Fruit fly (Drosophila melanogaster) whole organism, embryonic: ENCODE measurements around the gene CG32102.

Experiments
- ATbp ChIP-seq: fragments of 200-800 bp; sonication (Bioruptor generic); optimal IDR thresholded peaks from 2 replicates; lab custom pipeline; 2017; ENCODE audit warnings: missing biosample characterization, mild to moderate bottlenecking, missing genetic modification characterization, missing genetic modification reagents
- Adf1 ChIP-seq: fragments of 200-800 bp; sonication (Bioruptor generic); IDR thresholded peaks from 2 replicates; pipeline ENCODE4 v1.3.6; 2022; ENCODE audit warnings: missing biosample characterization, missing genetic modification characterization
- Blimp-1 ChIP-seq: fragments of 200-800 bp; sonication (Bioruptor generic); optimal IDR thresholded peaks from 3 replicates; lab custom pipeline; 2018; ENCODE audit warnings: missing biosample characterization, missing genetic modification characterization, mild to moderate bottlenecking, moderate library complexity, missing genetic modification reagents
- CG10366 ChIP-seq: fragments of 200-800 bp; sonication (Bioruptor generic); IDR thresholded peaks from 2 replicates; pipeline ENCODE4 v1.3.6; 2022; ENCODE audit warnings: missing biosample characterization, missing genetic modification characterization
- CG10565 ChIP-seq: fragments of 200-800 bp; sonication (Bioruptor generic); optimal IDR thresholded peaks from 3 replicates; lab custom pipeline; 2016; ENCODE audit warnings: missing biosample characterization, mild to moderate bottlenecking, missing genetic modification characterization
- CG11560 ChIP-seq: fragments of 200-800 bp; sonication (Bioruptor generic); IDR thresholded peaks from 3 replicates; pipeline ENCODE4 v1.3.6; 2022; ENCODE audit warnings: missing biosample characterization, missing genetic modification characterization
- CG12071 ChIP-seq: fragments of 200-800 bp; sonication (Bioruptor generic); optimal IDR thresholded peaks from 3 replicates; lab custom pipeline; 2018; ENCODE audit warnings: missing biosample characterization, mild to moderate bottlenecking, missing genetic modification characterization
- CG13424 ChIP-seq: fragments of 200-800 bp; sonication (Bioruptor generic); optimal IDR thresholded peaks from 2 replicates; lab custom pipeline; 2019; ENCODE audit warnings: missing biosample characterization, mild to moderate bottlenecking, missing genetic modification characterization, moderate library complexity
- CG14667 ChIP-seq: fragments of 200-800 bp; sonication (Bioruptor generic); IDR thresholded peaks from 2 replicates; pipeline ENCODE4 v1.3.6; 2022; ENCODE audit warnings: missing biosample characterization, missing genetic modification characterization
- CG14860 ChIP-seq: fragments of 200-800 bp; sonication (Bioruptor generic); IDR thresholded peaks from 3 replicates; pipeline ENCODE4 v1.3.6; 2022; ENCODE audit warnings: missing biosample characterization, missing genetic modification characterization; ENCODE audit not compliant: partially characterized antibody
- CG15269 ChIP-seq: fragments of 200-800 bp; sonication (Bioruptor generic); optimal IDR thresholded peaks from 2 replicates; lab custom pipeline; 2018; ENCODE audit warnings: missing biosample characterization, mild to moderate bottlenecking, missing genetic modification characterization, moderate library complexity
- CG15696 ChIP-seq: fragments of 200-800 bp; sonication (Bioruptor generic); optimal IDR thresholded peaks from 2 replicates; lab custom pipeline; 2019; ENCODE audit warnings: missing biosample characterization, mild to moderate bottlenecking, missing genetic modification characterization, moderate library complexity
- CG1603 ChIP-seq: fragments of 200-800 bp; sonication (Bioruptor generic); optimal IDR thresholded peaks from 2 replicates; lab custom pipeline; 2019; ENCODE audit warnings: missing biosample characterization, mild to moderate bottlenecking, missing genetic modification characterization, moderate library complexity
- CG16863 ChIP-seq: fragments of 200-800 bp; sonication (Bioruptor generic); optimal IDR thresholded peaks from 3 replicates; lab custom pipeline; 2016; ENCODE audit warnings: missing biosample characterization, missing genetic modification characterization
- CG17802 ChIP-seq: fragments of 200-800 bp; sonication (Bioruptor generic); optimal IDR thresholded peaks from 2 replicates; lab custom pipeline; 2018; ENCODE audit warnings: missing biosample characterization, mild to moderate bottlenecking, missing genetic modification characterization, moderate library complexity
- CG18476 ChIP-seq: fragments of 200-800 bp; sonication (Bioruptor generic); optimal IDR thresholded peaks from 2 replicates; lab custom pipeline; 2016; ENCODE audit warnings: missing biosample characterization, mild to moderate bottlenecking, missing genetic modification characterization
- CG18764 ChIP-seq: fragments of 200-800 bp; sonication (Bioruptor generic); optimal IDR thresholded peaks from 3 replicates; lab custom pipeline; 2016; ENCODE audit warnings: missing biosample characterization, missing genetic modification characterization
- CG2875 ChIP-seq: fragments of 200-800 bp; sonication (Bioruptor generic); optimal IDR thresholded peaks from 2 replicates; lab custom pipeline; 2017; ENCODE audit warnings: missing biosample characterization, mild to moderate bottlenecking, missing genetic modification characterization, missing genetic modification reagents
- CG31365 ChIP-seq: fragments of 200-800 bp; sonication (Bioruptor generic); optimal IDR thresholded peaks from 2 replicates; lab custom pipeline; 2018; ENCODE audit warnings: missing biosample characterization, mild to moderate bottlenecking, missing genetic modification characterization
- CG43689 ChIP-seq: fragments of 200-800 bp; sonication (Bioruptor generic); IDR thresholded peaks from 2 replicates; pipeline ENCODE4 v1.3.6; 2022; ENCODE audit warnings: missing biosample characterization, missing genetic modification characterization
- CG5953 ChIP-seq: fragments of 200-800 bp; sonication (Bioruptor generic); IDR thresholded peaks from 2 replicates; pipeline ENCODE4 v1.3.6; 2022; ENCODE audit warnings: missing biosample characterization, missing genetic modification characterization
- CG9876 ChIP-seq: fragments of 200-800 bp; sonication (Bioruptor generic); optimal IDR thresholded peaks from 2 replicates; lab custom pipeline; 2016; ENCODE audit warnings: missing biosample characterization, missing genetic modification characterization
- CrebB ChIP-seq: fragments of 200-800 bp; sonication (Bioruptor generic); optimal IDR thresholded peaks from 3 replicates; lab custom pipeline; 2018; ENCODE audit warnings: missing biosample characterization, mild to moderate bottlenecking, missing genetic modification characterization
- Dref ChIP-seq: fragments of 200-800 bp; sonication (Bioruptor generic); IDR thresholded peaks from 2 replicates; pipeline ENCODE4 v1.3.6; 2022; ENCODE audit warnings: missing biosample characterization, missing genetic modification characterization
- Ets65A ChIP-seq: fragments of 200-800 bp; sonication (Bioruptor generic); peaks from one replicate; lab custom pipeline; 2016; ENCODE audit warnings: missing biosample characterization, missing genetic modification characterization
- Fer3 ChIP-seq: fragments of 200-800 bp; sonication (Bioruptor generic); optimal IDR thresholded peaks from 2 replicates; lab custom pipeline; 2018; ENCODE audit warnings: missing biosample characterization, mild to moderate bottlenecking, missing genetic modification characterization, moderate library complexity
- HLH3B ChIP-seq: fragments of 200-800 bp; sonication (Bioruptor generic); IDR thresholded peaks from 2 replicates; pipeline ENCODE4 v1.3.6; 2022; ENCODE audit warnings: missing biosample characterization, missing genetic modification characterization
- Rfx ChIP-seq: fragments of 200-800 bp; sonication (Bioruptor generic); IDR thresholded peaks from 2 replicates; pipeline ENCODE4 v1.3.6; 2022; ENCODE audit warnings: missing biosample characterization, missing genetic modification characterization
- Sry-β ChIP-seq: fragments of 200-800 bp; sonication (Bioruptor generic); optimal IDR thresholded peaks from 2 replicates; lab custom pipeline; 2018; ENCODE audit warnings: missing biosample characterization, mild to moderate bottlenecking, missing genetic modification characterization, moderate library complexity
- br ChIP-seq: fragments of >200 bp; optimal IDR thresholded peaks from 2 replicates; lab custom pipeline; 2017
- bsh ChIP-seq, 2 experiments: fragments of 200-800 bp; sonication (Bioruptor generic); optimal IDR thresholded peaks; 2 replicates each; lab custom pipeline; 2017 to 2018; ENCODE audit warnings: mild to moderate bottlenecking in 2 of 2, missing biosample characterization in 2 of 2, missing genetic modification characterization in 2 of 2, moderate library complexity in 1 of 2
- chinmo ChIP-seq: fragments of 200-800 bp; sonication (Bioruptor generic); IDR thresholded peaks from 4 replicates; pipeline ENCODE4 v1.3.6; 2022; ENCODE audit warnings: missing biosample characterization, missing genetic modification characterization; ENCODE audit not compliant: partially characterized antibody
- corto ChIP-seq: fragments of 200-800 bp; sonication (Bioruptor generic); optimal IDR thresholded peaks from 2 replicates; lab custom pipeline; 2016; ENCODE audit warnings: missing biosample characterization, mild to moderate bottlenecking, missing genetic modification characterization, moderate library complexity
- danr ChIP-seq: fragments of 200-800 bp; sonication (Bioruptor generic); IDR thresholded peaks from 2 replicates; pipeline ENCODE4 v1.3.6; 2022; ENCODE audit warnings: missing biosample characterization, missing genetic modification characterization
- ewg ChIP-seq: fragments of 200-800 bp; sonication (Bioruptor generic); optimal IDR thresholded peaks from 3 replicates; lab custom pipeline; 2017; ENCODE audit warnings: mild to moderate bottlenecking, missing biosample characterization, missing genetic modification reagents, missing genetic modification characterization
- fd96Cb ChIP-seq: fragments of 200-800 bp; sonication (Bioruptor generic); optimal IDR thresholded peaks from 2 replicates; lab custom pipeline; 2018; ENCODE audit warnings: missing biosample characterization, mild to moderate bottlenecking, missing genetic modification characterization, moderate library complexity
- insv ChIP-seq, 2 experiments: fragments of 200-800 bp; sonication (Bioruptor generic); optimal IDR thresholded peaks; 3 replicates each; lab custom pipeline; 2016 to 2018; ENCODE audit warnings: missing biosample characterization in 2 of 2, missing genetic modification characterization in 2 of 2
- mam ChIP-seq: fragments of 200-800 bp; sonication (Bioruptor generic); optimal IDR thresholded peaks from 3 replicates; lab custom pipeline; 2016; ENCODE audit warnings: missing biosample characterization, missing genetic modification characterization
- nerfin-2 ChIP-seq: fragments of 200-800 bp; sonication (Bioruptor generic); IDR thresholded peaks from 2 replicates; pipeline ENCODE4 v1.3.6; 2022; ENCODE audit warnings: missing biosample characterization, missing genetic modification characterization; ENCODE audit not compliant: partially characterized antibody
- nmo ChIP-seq: fragments of 200-800 bp; sonication (Bioruptor generic); optimal IDR thresholded peaks from 2 replicates; lab custom pipeline; 2018; ENCODE audit warnings: missing biosample characterization, mild to moderate bottlenecking, missing genetic modification characterization, moderate library complexity
- org-1 ChIP-seq: fragments of 200-800 bp; sonication (Bioruptor generic); optimal IDR thresholded peaks from 2 replicates; lab custom pipeline; 2017; ENCODE audit warnings: missing biosample characterization, missing genetic modification characterization
- ranshi ChIP-seq: fragments of 200-800 bp; sonication (Bioruptor generic); IDR thresholded peaks from 2 replicates; pipeline ENCODE4 v1.3.6; 2022; ENCODE audit warnings: missing biosample characterization, missing genetic modification characterization
- sens-2 ChIP-seq: fragments of 200-800 bp; sonication (Bioruptor generic); IDR thresholded peaks from 2 replicates; pipeline ENCODE4 v1.3.6; 2022; ENCODE audit warnings: missing biosample characterization, missing genetic modification characterization
- sna ChIP-seq: fragments of 200-800 bp; sonication (Bioruptor generic); IDR thresholded peaks from 2 replicates; pipeline ENCODE4 v1.3.6; 2022; ENCODE audit warnings: missing biosample characterization, missing genetic modification characterization; ENCODE audit not compliant: partially characterized antibody
- sr ChIP-seq: fragments of 200-800 bp; sonication (Bioruptor generic); IDR thresholded peaks from 3 replicates; pipeline ENCODE4 v1.3.6; 2022; ENCODE audit warnings: missing biosample characterization, missing genetic modification characterization
- stc ChIP-seq: fragments of 200-800 bp; sonication (Bioruptor generic); IDR thresholded peaks from 2 replicates; pipeline ENCODE4 v1.3.6; 2022; ENCODE audit warnings: missing biosample characterization, missing genetic modification characterization
- stwl ChIP-seq: fragments of 200-800 bp; sonication (Bioruptor generic); optimal IDR thresholded peaks from 3 replicates; lab custom pipeline; 2018; ENCODE audit warnings: missing biosample characterization, mild to moderate bottlenecking, missing genetic modification characterization, moderate library complexity
- tll ChIP-seq, 2 experiments: fragments of 200-800 bp in 1 of 2; fragments of >200 bp in 1 of 2; sonication (Bioruptor generic) in 1 of 2; optimal IDR thresholded peaks; 2 replicates each; lab custom pipeline; 2017 to 2019; ENCODE audit warnings: missing biosample characterization in 2 of 2, missing genetic modification characterization in 2 of 2, mild to moderate bottlenecking in 1 of 2, moderate library complexity in 1 of 2
- trem ChIP-seq: fragments of 200-800 bp; optimal IDR thresholded peaks from 3 replicates; lab custom pipeline; 2019; ENCODE audit warnings: missing biosample characterization, mild to moderate bottlenecking, missing genetic modification characterization, moderate library complexity
- unpg ChIP-seq: fragments of 200-800 bp; sonication (Bioruptor generic); optimal IDR thresholded peaks from 3 replicates; lab custom pipeline; 2018; ENCODE audit warnings: missing biosample characterization, mild to moderate bottlenecking, missing genetic modification characterization, moderate library complexity
- zfh1 ChIP-seq: fragments of 200-800 bp; sonication (Bioruptor generic); IDR thresholded peaks from 3 replicates; pipeline ENCODE4 v1.3.6; 2022; ENCODE audit warnings: missing biosample characterization, missing genetic modification characterization

The CG32102 gene

dm6 chr3L:12471471-12471978 lies 1.9 kb upstream of the CG32102 start, which contains the start of gene CG10616 (continued):
- TF ChIP-seq ewg (no peak), CG10565 (GFP tag; lab: Kevin White, UChicago) (no peak), CG1603 (tag; lab: Kevin White, UChicago) (no peak), corto (GFP tag; lab: Kevin White, UChicago) (no peak), ATbp (GFP tag; lab: Kevin White, UChicago) (no peak), Sry-β (GFP tag; lab: Kevin White, UChicago) (no peak), insv (GFP tag; optimal IDR thresholded peaks at IDR 0.05; lab: Kevin White, UChicago) (peak in 1 of 2 experiments; percentile 15), org-1 (GFP tag; lab: Kevin White, UChicago) (no peak), CG13424 (tag; lab: Kevin White, UChicago) (no peak), stc (GFP tag; lab: Robert Waterston, UW) (no peak), CrebB (no peak), Ets65A (GFP tag; lab: Kevin White, UChicago) (peak; percentile 35), danr (GFP tag; lab: Robert Waterston, UW) (no peak), zfh1 (GFP tag; lab: Robert Waterston, UW) (no peak), CG17802 (tag; lab: Kevin White, UChicago) (no peak), bsh (GFP tag; optimal IDR thresholded peaks at IDR 0.05; lab: Kevin White, UChicago) (no peak), ranshi (GFP tag; lab: Robert Waterston, UW) (no peak), Fer3 (tag; lab: Kevin White, UChicago) (no peak), CG2875 (no peak), CG16863 (GFP tag; lab: Kevin White, UChicago) (no peak), CG15696 (tag; lab: Kevin White, UChicago) (no peak), fd96Cb (no peak), HLH3B (GFP tag; lab: Robert Waterston, UW) (no peak), trem (tag; lab: Kevin White, UChicago) (peak; percentile 76), CG43689 (GFP tag; lab: Robert Waterston, UW) (no peak), CG18476 (no peak), CG14667 (GFP tag; lab: Robert Waterston, UW) (no peak), Rfx (GFP tag; lab: Robert Waterston, UW) (no peak), nerfin-2 (GFP tag; lab: Robert Waterston, UW) (peak; percentile 92), Adf1 (GFP tag; lab: Robert Waterston, UW) (no peak), stwl (tag; lab: Kevin White, UChicago) (peak; percentile 85), CG18764 (GFP tag; lab: Kevin White, UChicago) (no peak), CG10366 (GFP tag; lab: Robert Waterston, UW) (no peak), br (no peak), mam (GFP tag; lab: Kevin White, UChicago) (no peak), sna (GFP tag; lab: Robert Waterston, UW) (peak; percentile 98), nmo (GFP tag; lab: Kevin White, UChicago) (no peak), chinmo (GFP tag; lab: Robert Waterston, UW) (peak; percentile 81; the same call in 3 of the 4 replicates), unpg (GFP tag; lab: Kevin White, UChicago) (no peak), tll (GFP tag; optimal IDR thresholded peaks at IDR 0.05; lab: Kevin White, UChicago) (no peak), Dref (peak; percentile 77), CG5953 (GFP tag; lab: Robert Waterston, UW) (no peak), CG11560 (peak; percentile 96), Blimp-1 (GFP tag; lab: Kevin White, UChicago) (no peak), sens-2 (GFP tag; lab: Robert Waterston, UW) (no peak), CG14860 (peak; percentile 87), sr (GFP tag; lab: Robert Waterston, UW) (no peak), CG15269 (tag; lab: Kevin White, UChicago) (no peak), CG12071 (no peak), CG31365 (tag; lab: Kevin White, UChicago) (no peak), CG9876 (GFP tag; lab: Kevin White, UChicago) (no peak)
